Worm (Caenorhabditis elegans) whole organism, L4 larva: ENCODE results near the gene F36A4.4.

Experiments
- D1046.2 ChIP-seq: fragments of 200-800 bp; sonication (Bioruptor generic); IDR thresholded peaks from 2 replicates; pipeline ENCODE4 v1.3.6; 2022; ENCODE audit warnings: missing genetic modification characterization, missing compliant biosample characterization
- F26F4.8 ChIP-seq: fragments of 200-800 bp; sonication (Bioruptor generic); conservative IDR thresholded peaks from 2 replicates; pipeline ENCODE4 v1.3.6; 2022; ENCODE audit warnings: missing genetic modification characterization, missing compliant biosample characterization
- F37D6.2 ChIP-seq: sonication (generic microtip); optimal IDR thresholded peaks from 2 replicates; lab custom pipeline; 2016; ENCODE audit warnings: mild to moderate bottlenecking, missing genetic modification characterization, missing compliant biosample characterization
- R02D3.7 ChIP-seq: fragments of 150-350 bp; sonication (generic microtip); optimal IDR thresholded peaks from 3 replicates; lab custom pipeline; 2014; ENCODE audit warnings: missing biosample characterization, missing genetic modification characterization
- arid-1 ChIP-seq: fragments of 200-800 bp; sonication (Bioruptor generic); conservative IDR thresholded peaks from 2 replicates; pipeline ENCODE4 v1.3.6; 2022; ENCODE audit warnings: missing genetic modification reagents, missing genetic modification characterization, missing compliant biosample characterization
- daf-16 ChIP-seq, 3 experiments: sonication (generic microtip); optimal IDR thresholded peaks; 2 replicates each; lab custom pipeline; 2016 to 2017; ENCODE audit warnings: missing genetic modification characterization in 3 of 3, missing genetic modification reagents in 3 of 3, mild to moderate bottlenecking in 2 of 3, missing compliant biosample characterization in 2 of 3, missing biosample characterization in 1 of 3, moderate library complexity in 1 of 3
- dmd-6 ChIP-seq: fragments of 200-800 bp; sonication (Bioruptor generic); IDR thresholded peaks from 2 replicates; pipeline ENCODE4 v1.3.6; 2022; ENCODE audit warnings: missing genetic modification reagents, missing genetic modification characterization, missing compliant biosample characterization
- dpl-1 ChIP-seq: fragments of 150-350 bp; optimal IDR thresholded peaks from 2 replicates; lab custom pipeline; 2014; ENCODE audit warnings: missing biosample characterization, missing genetic modification reagents, missing genetic modification characterization
- egl-43 ChIP-seq: fragments of 200-800 bp; sonication (Bioruptor generic); IDR thresholded peaks from 2 replicates; pipeline ENCODE4 v1.3.6; 2022; ENCODE audit warnings: missing genetic modification reagents, missing genetic modification characterization, missing compliant biosample characterization
- fkh-10 ChIP-seq: fragments of 150-350 bp; optimal IDR thresholded peaks from 2 replicates; lab custom pipeline; 2014; ENCODE audit warnings: missing biosample characterization, missing genetic modification reagents, missing genetic modification characterization
- hlh-11 ChIP-seq: fragments of 200-800 bp; sonication (Bioruptor generic); optimal IDR thresholded peaks from 2 replicates; lab custom pipeline; 2018; ENCODE audit warnings: mild to moderate bottlenecking, missing genetic modification characterization, missing compliant biosample characterization
- hmg-1.1 ChIP-seq: fragments of 200-800 bp; sonication (Bioruptor generic); IDR thresholded peaks from 2 replicates; pipeline ENCODE4 v1.3.6; 2022; ENCODE audit warnings: missing genetic modification reagents, missing genetic modification characterization, missing compliant biosample characterization
- lim-7 ChIP-seq: fragments of 200-800 bp; sonication (Bioruptor generic); IDR thresholded peaks from 2 replicates; pipeline ENCODE4 v1.3.6; 2022; ENCODE audit warnings: missing genetic modification characterization, missing compliant biosample characterization
- lin-15B ChIP-seq: fragments of 150-350 bp; sonication (generic microtip); optimal IDR thresholded peaks from 3 replicates; lab custom pipeline; 2014; ENCODE audit warnings: missing biosample characterization, missing genetic modification characterization
- lin-29 ChIP-seq: fragments of 200-800 bp; sonication (Bioruptor generic); IDR thresholded peaks from 2 replicates; pipeline ENCODE4 v1.3.6; 2022; ENCODE audit warnings: missing genetic modification reagents, missing genetic modification characterization, missing compliant biosample characterization
- lin-38 ChIP-seq: fragments of 200-800 bp; sonication (Bioruptor generic); IDR thresholded peaks from 2 replicates; pipeline ENCODE4 v1.3.6; 2022; ENCODE audit warnings: missing genetic modification reagents, missing genetic modification characterization, missing compliant biosample characterization
- lsy-2 ChIP-seq, 2 experiments: fragments of 150-350 bp in 1 of 2; sonication (generic microtip) in 1 of 2; optimal IDR thresholded peaks; 2 replicates each; lab custom pipeline; 2014 to 2017; ENCODE audit warnings: missing biosample characterization in 2 of 2, missing genetic modification characterization in 2 of 2
- madf-9 ChIP-seq: fragments of 200-800 bp; sonication (Bioruptor generic); conservative IDR thresholded peaks from 2 replicates; pipeline ENCODE4 v1.3.6; 2022; ENCODE audit warnings: missing genetic modification reagents, missing genetic modification characterization, missing compliant biosample characterization
- mes-2 ChIP-seq: sonication (generic microtip); optimal IDR thresholded peaks from 2 replicates; lab custom pipeline; 2016; ENCODE audit warnings: missing genotype, mild to moderate bottlenecking, missing genetic modification characterization, missing compliant biosample characterization; ENCODE audit not compliant: poor library complexity, severe bottlenecking
- mxl-2 ChIP-seq: fragments of 200-800 bp; sonication (Bioruptor generic); conservative IDR thresholded peaks from 2 replicates; pipeline ENCODE4 v1.3.6; 2022; ENCODE audit warnings: missing genetic modification reagents, missing genetic modification characterization, missing compliant biosample characterization
- nhr-28 ChIP-seq: fragments of 150-350 bp; optimal IDR thresholded peaks from 2 replicates; lab custom pipeline; 2014; ENCODE audit warnings: missing biosample characterization, missing genetic modification characterization
- nhr-6 ChIP-seq: fragments of 150-350 bp; optimal IDR thresholded peaks from 2 replicates; lab custom pipeline; 2014; ENCODE audit warnings: missing biosample characterization, missing genetic modification characterization
- nhr-77 ChIP-seq: fragments of 150-350 bp; optimal IDR thresholded peaks from 2 replicates; lab custom pipeline; 2014; ENCODE audit warnings: missing biosample characterization, missing genetic modification characterization
- php-3 ChIP-seq: fragments of 200-800 bp; sonication (Bioruptor generic); IDR thresholded peaks from 2 replicates; pipeline ENCODE4 v1.3.6; 2022; ENCODE audit warnings: missing genetic modification reagents, missing genetic modification characterization, missing compliant biosample characterization
- pqm-1 ChIP-seq: sonication (generic microtip); optimal IDR thresholded peaks from 2 replicates; lab custom pipeline; 2017; ENCODE audit warnings: missing biosample characterization, missing genetic modification characterization
- skn-1 ChIP-seq: fragments of 150-350 bp; optimal IDR thresholded peaks from 2 replicates; lab custom pipeline; 2014; ENCODE audit warnings: missing biosample characterization, missing genetic modification characterization
- snpc-1.2 ChIP-seq: fragments of 200-800 bp; sonication (Bioruptor generic); IDR thresholded peaks from 2 replicates; pipeline ENCODE4 v1.3.6; 2022; ENCODE audit warnings: missing genetic modification reagents, missing genetic modification characterization, missing compliant biosample characterization
- unc-39 ChIP-seq: sonication (generic microtip); optimal IDR thresholded peaks from 2 replicates; lab custom pipeline; 2017; ENCODE audit warnings: missing biosample characterization, missing genetic modification characterization
- unc-62 ChIP-seq, 3 experiments: fragments of 150-350 bp in 1 of 3; sonication (generic microtip); optimal IDR thresholded peaks in 2 of 3; peaks in 1 of 3; 1 replicate in 1 of 3; 2 replicates in 2 of 3; lab custom pipeline; 2014 to 2017; ENCODE audit warnings: missing biosample characterization in 3 of 3, missing genetic modification characterization in 3 of 3, missing genetic modification reagents in 3 of 3, missing genotype in 1 of 3
- vab-7 ChIP-seq: fragments of 200-800 bp; sonication (Bioruptor generic); IDR thresholded peaks from 2 replicates; pipeline ENCODE4 v1.3.6; 2022; ENCODE audit warnings: missing genetic modification reagents, missing genetic modification characterization, missing compliant biosample characterization
- zip-2 ChIP-seq: fragments of 150-350 bp; optimal IDR thresholded peaks from 2 replicates; lab custom pipeline; 2014; ENCODE audit warnings: missing biosample characterization, missing genetic modification characterization

The F36A4.4 gene

DNA sequence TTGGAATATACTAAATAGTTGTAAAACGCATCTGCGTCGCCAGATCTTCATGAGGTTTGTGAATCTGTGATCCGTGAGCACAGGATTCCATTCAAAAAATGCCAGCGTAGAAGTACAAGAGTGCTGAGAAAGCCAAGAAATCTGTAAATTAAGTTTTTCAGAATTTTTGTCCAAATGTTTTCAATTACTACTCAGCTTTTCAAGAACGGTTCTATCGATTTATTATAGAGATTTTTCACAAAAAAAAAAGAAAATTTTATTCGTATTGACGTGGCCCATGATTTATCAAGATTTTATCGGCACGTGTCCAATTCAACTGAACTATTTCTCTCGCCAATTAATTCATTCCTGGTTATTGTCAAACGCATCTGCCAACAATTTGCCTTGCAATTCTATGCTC, 1.9 kb downstream of the F36A4.4 start, which contains the start of gene F36A4.3:
Gene F36A4.3, plus strand, starts transcription at position 301 of the 400 bp plus-strand sequence.
- TF ChIP-seq unc-62 (GFP tag; optimal IDR thresholded peaks at IDR 0.05 in 1 of 2; lab: Kevin White, UChicago) (peak in 1 of 2 experiments; percentile 73), unc-62 (tag; optimal IDR thresholded peaks at IDR 0.05; lab: Kevin White, UChicago) (no peak), unc-39 (tag; lab: Kevin White, UChicago) (no peak)

DNA sequence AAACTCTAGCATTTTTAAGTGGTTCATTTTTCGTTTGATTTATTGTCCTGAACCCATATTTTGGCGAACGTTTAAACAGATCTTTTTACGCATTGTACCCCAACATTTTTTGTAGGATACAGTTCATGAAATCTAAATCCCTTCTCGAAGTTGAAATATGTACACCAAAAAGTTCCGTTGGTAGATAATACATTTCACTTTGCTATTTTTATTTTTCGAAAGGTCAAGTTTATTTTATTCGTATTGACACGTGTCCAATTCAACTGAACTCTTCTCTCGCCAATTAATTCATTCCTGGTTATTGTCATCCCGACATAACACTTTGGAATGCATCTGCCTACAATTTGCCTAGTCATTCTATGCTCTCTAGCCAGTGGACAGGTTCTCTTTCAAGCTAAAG, 3.5 kb downstream of the F36A4.4 start, which contains the start of gene F36A4.2:
Gene F36A4.2, plus strand, starts transcription at position 301 of the 400 bp plus-strand sequence.
- TF ChIP-seq vab-7: no peak

- TF ChIP-seq D1046.2 (GFP tag; lab: Robert Waterston, UW): no peak
- TF ChIP-seq R02D3.7 (tag; lab: Kevin White, UChicago): no peak
- no peak for TF ChIP-seq mxl-2
- TF ChIP-seq php-3 (GFP tag; lab: Robert Waterston, UW): no peak
- TF ChIP-seq lin-38 (GFP tag; lab: Robert Waterston, UW): no peak
- TF ChIP-seq, all 104 proteins: peak for 0
These were observed 4.7 kb downstream of the F36A4.4 start, which contains the start of gene F36A4.1 for ce11 chrIV:4272167-4272566. F36A4.1 (plus strand) TSS chrIV:4272467.

DNA sequence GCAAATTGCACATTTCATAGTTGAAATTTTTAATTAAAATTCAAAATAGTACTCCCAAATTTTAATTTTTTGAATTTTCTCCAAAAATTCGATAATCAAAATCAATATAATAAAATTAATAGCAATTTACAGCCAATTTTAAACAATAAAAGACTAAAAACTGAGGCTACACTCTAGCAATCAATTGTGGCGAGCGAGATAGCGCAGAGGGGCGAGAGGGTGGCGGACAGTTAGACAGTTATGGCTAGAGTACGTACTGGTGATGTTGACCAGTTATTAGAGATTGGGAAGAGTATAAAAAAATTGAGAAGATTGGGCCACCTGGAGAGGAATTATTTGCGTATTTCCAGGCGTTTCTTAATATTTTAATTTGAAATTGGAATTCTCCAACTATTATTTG, 10.3 kb downstream of the F36A4.4 start, which contains the start of gene nhr-78:
Gene nhr-78, minus strand, starts transcription at position 182 of the 400 bp plus-strand sequence.
- TF ChIP-seq fkh-10 (GFP tag; lab: Kevin White, UChicago): no peak
- no peak for TF ChIP-seq F37D6.2
- TF ChIP-seq hlh-11 (tag; lab: Kevin White, UChicago): peak; percentile 10
- TF ChIP-seq mes-2 (tag; lab: Kevin White, UChicago): peak; percentile 70
- no peak for TF ChIP-seq arid-1 (GFP tag; lab: Robert Waterston, UW)
- no peak for TF ChIP-seq daf-16 (GFP tag; optimal IDR thresholded peaks at IDR 0.05; lab: Kevin White, UChicago)
- no peak for TF ChIP-seq daf-16 (tag; optimal IDR thresholded peaks at IDR 0.05; lab: Kevin White, UChicago)
- no peak for TF ChIP-seq lin-29 (GFP tag; lab: Robert Waterston, UW)
- TF ChIP-seq hmg-1.1 (GFP tag; lab: Robert Waterston, UW): 0 out of 2 replicates have a peak, but pooled peaks have one; percentile 29
- no peak for TF ChIP-seq nhr-6 (tag; lab: Kevin White, UChicago)
- no peak for TF ChIP-seq madf-9 (GFP tag; lab: Robert Waterston, UW)
- TF ChIP-seq lim-7 (GFP tag; lab: Robert Waterston, UW): no peak

DNA sequence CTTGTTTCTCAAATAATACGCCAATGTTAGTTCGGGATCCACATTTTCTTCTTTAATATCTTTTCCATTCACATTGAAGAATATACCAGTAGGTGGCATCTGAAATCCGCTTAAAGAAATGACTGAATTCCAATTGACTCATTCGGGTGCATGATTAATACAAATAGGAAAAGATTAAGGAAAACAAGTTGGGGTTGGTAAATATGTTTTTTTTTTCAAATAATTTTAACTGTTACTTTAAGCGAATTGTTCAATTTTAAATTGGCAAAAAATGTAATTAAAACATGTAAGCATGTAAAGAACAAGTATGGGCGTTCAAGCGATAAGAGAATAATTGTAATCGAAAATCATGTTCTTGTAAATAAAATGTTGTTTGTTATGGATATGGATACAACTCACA, 16.6 kb downstream of the F36A4.4 start, which contains the start of gene F15E6.6:
Gene F15E6.6, minus strand, starts transcription at position 101 of the 400 bp plus-strand sequence.
- TF ChIP-seq daf-16 (GFP tag; optimal IDR thresholded peaks at IDR 0.05; lab: Kevin White, UChicago) (no peak), daf-16 (tag; optimal IDR thresholded peaks at IDR 0.05; lab: Kevin White, UChicago) (peak; percentile 20), zip-2 (tag; lab: Kevin White, UChicago) (no peak)

- TF ChIP-seq D1046.2 (GFP tag; lab: Robert Waterston, UW): no peak
- no peak for TF ChIP-seq daf-16 (GFP tag; optimal IDR thresholded peaks at IDR 0.05; lab: Kevin White, UChicago)
- TF ChIP-seq daf-16 (tag; optimal IDR thresholded peaks at IDR 0.05; lab: Kevin White, UChicago): peak; percentile 61
- TF ChIP-seq F26F4.8: no peak
- no peak for TF ChIP-seq egl-43
- peak; percentile 58 for TF ChIP-seq nhr-28 (tag; lab: Kevin White, UChicago)
- TF ChIP-seq pqm-1: peak; percentile 56
- no peak for TF ChIP-seq skn-1 (tag; lab: Kevin White, UChicago)
- no peak for TF ChIP-seq unc-62 (GFP tag; optimal IDR thresholded peaks at IDR 0.05 in 1 of 2; lab: Kevin White, UChicago)
- TF ChIP-seq unc-62 (tag; optimal IDR thresholded peaks at IDR 0.05; lab: Kevin White, UChicago): no peak
- peak; percentile 8 for TF ChIP-seq nhr-77 (tag; lab: Kevin White, UChicago)
- TF ChIP-seq lin-15B (tag; lab: Kevin White, UChicago): no peak
- TF ChIP-seq snpc-1.2: no peak
- no peak for TF ChIP-seq hlh-11 (tag; lab: Kevin White, UChicago)
- TF ChIP-seq lsy-2 (tag; optimal IDR thresholded peaks at IDR 0.05; lab: Kevin White, UChicago): no peak
- peak; percentile 45; the same call in 1 of the 2 replicates for TF ChIP-seq dmd-6
- TF ChIP-seq dpl-1 (GFP tag; lab: Kevin White, UChicago): no peak
- TF ChIP-seq, all 104 proteins: peak for 5
These were observed 17.6 kb downstream of the F36A4.4 start for ce11 chrIV:4284989-4285388.
